1 fruit fly cellular context compared by ENCODE assay signal in the genomic region with DNA sequence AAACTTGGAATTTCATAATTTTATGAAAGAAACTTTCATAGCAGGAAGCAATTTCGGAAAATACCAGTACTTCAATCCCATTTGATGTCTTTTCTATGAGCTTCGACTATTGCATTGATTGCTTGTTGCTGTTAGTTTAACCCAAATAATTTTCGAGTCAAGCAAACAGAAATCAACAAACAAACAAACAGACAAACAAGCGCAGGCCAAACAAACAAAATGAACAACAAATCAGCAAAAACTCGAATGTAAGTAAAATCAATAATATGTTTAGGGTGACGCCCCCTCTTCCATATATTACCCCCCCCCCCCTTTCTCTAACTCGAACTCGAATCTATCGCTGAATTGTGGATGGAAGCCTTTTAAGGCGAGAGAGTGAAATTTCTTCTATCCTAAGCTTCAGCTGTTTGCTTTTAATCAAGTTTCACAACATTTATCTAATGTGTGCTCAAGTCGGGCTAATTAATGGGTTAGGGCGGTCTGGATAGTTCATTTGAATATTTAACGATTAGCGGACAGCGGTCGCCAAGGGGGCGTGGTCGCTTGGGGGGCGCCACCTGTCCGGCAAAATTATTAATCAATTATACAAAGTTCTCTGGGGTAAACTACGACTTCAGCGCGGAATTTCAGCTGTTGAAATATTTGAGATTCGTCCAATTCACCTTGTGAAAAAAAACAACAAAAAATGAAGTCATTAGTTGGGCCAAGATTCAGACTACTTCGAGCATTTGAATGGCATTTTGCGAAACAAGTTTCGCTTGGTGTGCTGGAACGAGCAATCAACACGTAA.
TF ChIP-seq lines count a peak whose summit lies in the region.

No protein-coding gene starts in this region.

TF ChIP-seq in whole organism, embryonic, 481 proteins besides CTCF, POLR2A, EP300 and RAD21 (continued from another document and continues in another):
- peak; percentile 15 for TF ChIP-seq NfI (GFP tag; optimal IDR thresholded peaks at IDR 0.05; lab: Kevin White, UChicago)
- no peak for TF ChIP-seq Deaf1 (tag; optimal IDR thresholded peaks at IDR 0.05; lab: Kevin White, UChicago)
- no peak for TF ChIP-seq CG32532 (GFP tag; IDR thresholded peaks at IDR 0.05; lab: Robert Waterston, UW)
- no peak for TF ChIP-seq row (GFP tag; IDR thresholded peaks at IDR 0.05; lab: Robert Waterston, UW)
- TF ChIP-seq MTF-1 (GFP tag; optimal IDR thresholded peaks at IDR 0.05; lab: Kevin White, UChicago; ENCODE audit: borderline replicate concordance) = peak; percentile 94
- TF ChIP-seq emc (GFP tag; optimal IDR thresholded peaks at IDR 0.05; lab: Kevin White, UChicago) = peak; percentile 26
- no peak for TF ChIP-seq CG6791 (GFP tag; IDR thresholded peaks at IDR 0.05; lab: Robert Waterston, UW; ENCODE audit: partially characterized antibody)
- TF ChIP-seq CG12769 (tag; optimal IDR thresholded peaks at IDR 0.05; lab: Kevin White, UChicago) = peak; percentile 41
- TF ChIP-seq pan (optimal IDR thresholded peaks at IDR 0.05; lab: Kevin White, UChicago) = no peak
- TF ChIP-seq pan (GFP tag; optimal IDR thresholded peaks at IDR 0.05 in 1 of 2, IDR thresholded peaks at IDR 0.05 in 1 of 2) = peak in 1 of 2 experiments; percentile 50
- TF ChIP-seq dpn (GFP tag; optimal IDR thresholded peaks at IDR 0.05; lab: Kevin White, UChicago) = peak in 1 of 2 experiments; percentile 21
- no peak for TF ChIP-seq fu2 (GFP tag; optimal IDR thresholded peaks at IDR 0.05; lab: Kevin White, UChicago)
- TF ChIP-seq CG12219 (GFP tag; optimal IDR thresholded peaks at IDR 0.05; lab: Kevin White, UChicago) = peak; percentile 73
- TF ChIP-seq Xbp1 (GFP tag; optimal IDR thresholded peaks at IDR 0.05; lab: Kevin White, UChicago) = peak; percentile 10
- TF ChIP-seq tup (GFP tag; optimal IDR thresholded peaks at IDR 0.05; lab: Kevin White, UChicago) = peak; percentile 73
- TF ChIP-seq br (optimal IDR thresholded peaks at IDR 0.05; lab: Kevin White, UChicago) = no peak
- TF ChIP-seq eyg (GFP tag; optimal IDR thresholded peaks at IDR 0.05; lab: Kevin White, UChicago) = peak; percentile 53
- TF ChIP-seq trem (tag; optimal IDR thresholded peaks at IDR 0.05; lab: Kevin White, UChicago) = peak; percentile 67
- peak; percentile 75 for TF ChIP-seq CG11723 (GFP tag; optimal IDR thresholded peaks at IDR 0.05; lab: Kevin White, UChicago)
- peak; percentile 78 for TF ChIP-seq dmrt99B (tag; optimal IDR thresholded peaks at IDR 0.05; lab: Kevin White, UChicago)
- TF ChIP-seq hth (optimal IDR thresholded peaks at IDR 0.05; lab: Kevin White, UChicago) = no peak
- TF ChIP-seq Mad (GFP tag; optimal IDR thresholded peaks at IDR 0.05; lab: Kevin White, UChicago) = peak; percentile 9
- TF ChIP-seq so (GFP tag; IDR thresholded peaks at IDR 0.05; lab: Robert Waterston, UW) = peak; percentile 67; the same call in 2 of the 3 replicates
- TF ChIP-seq Sry-δ (GFP tag; optimal IDR thresholded peaks at IDR 0.05; lab: Kevin White, UChicago) = peak; percentile 30
- no peak for TF ChIP-seq schlank (tag; optimal IDR thresholded peaks at IDR 0.05; lab: Kevin White, UChicago)
- peak; percentile 57 for TF ChIP-seq Nf-YA (GFP tag; IDR thresholded peaks at IDR 0.05; lab: Robert Waterston, UW)
- peak; percentile 56 for TF ChIP-seq CG7839 (tag; optimal IDR thresholded peaks at IDR 0.05; lab: Kevin White, UChicago)
- peak; percentile 8; the same call in 1 of the 2 replicates for TF ChIP-seq Ada2b (GFP tag; IDR thresholded peaks at IDR 0.05; lab: Robert Waterston, UW)
- TF ChIP-seq Usf (GFP tag; optimal IDR thresholded peaks at IDR 0.05; lab: Kevin White, UChicago) = no peak
- TF ChIP-seq CG4617 (GFP tag; optimal IDR thresholded peaks at IDR 0.05; lab: Kevin White, UChicago; ENCODE audit: borderline replicate concordance) = peak; percentile 20
- TF ChIP-seq Fer1 (GFP tag; optimal IDR thresholded peaks at IDR 0.05; lab: Kevin White, UChicago) = peak; percentile 58
- no peak for TF ChIP-seq CG10321 (GFP tag; IDR thresholded peaks at IDR 0.05; lab: Robert Waterston, UW)
- TF ChIP-seq CG3065 (GFP tag; optimal IDR thresholded peaks at IDR 0.05; lab: Kevin White, UChicago) = peak; percentile 52
- peak; percentile 73 for TF ChIP-seq bcd (GFP tag; optimal IDR thresholded peaks at IDR 0.05; lab: Kevin White, UChicago)
- TF ChIP-seq CG30020 (tag; optimal IDR thresholded peaks at IDR 0.05; lab: Kevin White, UChicago) = no peak
- TF ChIP-seq CG4360 (GFP tag; IDR thresholded peaks at IDR 0.05; lab: Robert Waterston, UW) = peak; percentile 64
- TF ChIP-seq otp (GFP tag; IDR thresholded peaks at IDR 0.05; lab: Robert Waterston, UW) = peak; percentile 86
- TF ChIP-seq CG7745 (tag; optimal IDR thresholded peaks at IDR 0.05; lab: Kevin White, UChicago) = peak; percentile 48
- TF ChIP-seq lab (GFP tag; optimal IDR thresholded peaks at IDR 0.05; lab: Kevin White, UChicago) = peak; percentile 83
- TF ChIP-seq CG17385 (GFP tag; optimal IDR thresholded peaks at IDR 0.05; lab: Kevin White, UChicago) = peak; percentile 46
- no peak for TF ChIP-seq D (optimal IDR thresholded peaks at IDR 0.05; lab: Kevin White, UChicago)
- TF ChIP-seq D (GFP tag; optimal IDR thresholded peaks at IDR 0.05; lab: Kevin White, UChicago) = peak; percentile 85
- no peak for TF ChIP-seq aop (GFP tag; IDR thresholded peaks at IDR 0.05; lab: Robert Waterston, UW)
- TF ChIP-seq bbx (GFP tag; IDR thresholded peaks at IDR 0.05; lab: Robert Waterston, UW; ENCODE audit: partially characterized antibody) = no peak
- TF ChIP-seq CG1603 (tag; optimal IDR thresholded peaks at IDR 0.05; lab: Kevin White, UChicago) = peak; percentile 91
- no peak; the same call in 2 of the 3 replicates for TF ChIP-seq tgo (GFP tag; IDR thresholded peaks at IDR 0.05; lab: Robert Waterston, UW)
- TF ChIP-seq Chrac-16 (GFP tag; optimal IDR thresholded peaks at IDR 0.05; lab: Kevin White, UChicago) = no peak
- TF ChIP-seq CG31365 (tag; optimal IDR thresholded peaks at IDR 0.05; lab: Kevin White, UChicago) = peak; percentile 78
- no peak for TF ChIP-seq Opbp (GFP tag; IDR thresholded peaks at IDR 0.05; lab: Robert Waterston, UW; ENCODE audit: partially characterized antibody)
- peak; percentile 82 for TF ChIP-seq CG14710 (tag; optimal IDR thresholded peaks at IDR 0.05; lab: Kevin White, UChicago)
- no peak for TF ChIP-seq vfl (GFP tag; optimal IDR thresholded peaks at IDR 0.05; lab: Kevin White, UChicago)
- peak; percentile 91 for TF ChIP-seq CG12071 (GFP tag; optimal IDR thresholded peaks at IDR 0.05; lab: Kevin White, UChicago)
- TF ChIP-seq CG9932 (GFP tag; IDR thresholded peaks at IDR 0.05; lab: Robert Waterston, UW) = no peak
- TF ChIP-seq CG8388 (GFP tag; optimal IDR thresholded peaks at IDR 0.05; lab: Kevin White, UChicago) = peak; percentile 60
- no peak for TF ChIP-seq Nf-YC (tag; optimal IDR thresholded peaks at IDR 0.05; lab: Kevin White, UChicago)
- peak; percentile 39 for TF ChIP-seq CG1602 (GFP tag; optimal IDR thresholded peaks at IDR 0.05; lab: Kevin White, UChicago)
- peak; percentile 44 for TF ChIP-seq tin (GFP tag; optimal IDR thresholded peaks at IDR 0.05; lab: Kevin White, UChicago)
- peak; percentile 69 for TF ChIP-seq sim (GFP tag; IDR thresholded peaks at IDR 0.05; lab: Robert Waterston, UW)
- TF ChIP-seq CG32767 (GFP tag; IDR thresholded peaks at IDR 0.05; lab: Robert Waterston, UW) = peak; percentile 55; the same call in 1 of the 2 replicates
- no peak for TF ChIP-seq vnd (GFP tag; IDR thresholded peaks at IDR 0.05; lab: Robert Waterston, UW; ENCODE audit: partially characterized antibody)
- no peak for TF ChIP-seq dm (GFP tag; optimal IDR thresholded peaks at IDR 0.05; lab: Kevin White, UChicago)
- peak; percentile 48 for TF ChIP-seq Meics (GFP tag; optimal IDR thresholded peaks at IDR 0.05; lab: Kevin White, UChicago)
- no peak for TF ChIP-seq Bteb2 (GFP tag; optimal IDR thresholded peaks at IDR 0.05; lab: Kevin White, UChicago)
- peak; percentile 45 for TF ChIP-seq CG15514 (GFP tag; optimal IDR thresholded peaks at IDR 0.05; lab: Kevin White, UChicago)
- TF ChIP-seq CG4820 (GFP tag; optimal IDR thresholded peaks at IDR 0.05; lab: Kevin White, UChicago) = peak; percentile 58
- TF ChIP-seq Lim3 (GFP tag; IDR thresholded peaks at IDR 0.05; lab: Robert Waterston, UW) = no peak
- peak; percentile 17 for TF ChIP-seq CG15269 (tag; optimal IDR thresholded peaks at IDR 0.05; lab: Kevin White, UChicago)
- peak; percentile 75 for TF ChIP-seq org-1 (GFP tag; optimal IDR thresholded peaks at IDR 0.05; lab: Kevin White, UChicago)
- TF ChIP-seq chm (GFP tag; IDR thresholded peaks at IDR 0.05; lab: Robert Waterston, UW) = peak; percentile 58; the same call in 1 of the 2 replicates
- TF ChIP-seq bsh (GFP tag; optimal IDR thresholded peaks at IDR 0.05; lab: Kevin White, UChicago) = peak in 1 of 2 experiments; percentile 88
- TF ChIP-seq trh (GFP tag; optimal IDR thresholded peaks at IDR 0.05; lab: Kevin White, UChicago) = peak; percentile 34
- TF ChIP-seq CG17186 (GFP tag; optimal IDR thresholded peaks at IDR 0.05; lab: Kevin White, UChicago) = peak; percentile 76
- no peak for TF ChIP-seq insv (GFP tag; optimal IDR thresholded peaks at IDR 0.05; lab: Kevin White, UChicago)
- peak; percentile 94 for TF ChIP-seq Med (GFP tag; lab: Kevin White, UChicago)
- TF ChIP-seq crol (GFP tag; IDR thresholded peaks at IDR 0.05; lab: Robert Waterston, UW) = peak; percentile 63
- TF ChIP-seq Mes4 (GFP tag; optimal IDR thresholded peaks at IDR 0.05; lab: Kevin White, UChicago) = peak; percentile 73
- peak; percentile 64; the same call in 1 of the 2 replicates for TF ChIP-seq HLH3B (GFP tag; IDR thresholded peaks at IDR 0.05; lab: Robert Waterston, UW)
- TF ChIP-seq CG7928 (GFP tag; optimal IDR thresholded peaks at IDR 0.05; lab: Kevin White, UChicago) = peak; percentile 20
- TF ChIP-seq CG10543 (GFP tag; optimal IDR thresholded peaks at IDR 0.05; lab: Kevin White, UChicago) = peak; percentile 9
- peak; percentile 7 for TF ChIP-seq fd3F (GFP tag; optimal IDR thresholded peaks at IDR 0.05; lab: Kevin White, UChicago)
- no peak for TF ChIP-seq ttk (GFP tag; IDR thresholded peaks at IDR 0.05; lab: Robert Waterston, UW)
- TF ChIP-seq CG7372 (GFP tag; IDR thresholded peaks at IDR 0.05; lab: Robert Waterston, UW) = no peak
- TF ChIP-seq sd (tag; optimal IDR thresholded peaks at IDR 0.05; lab: Kevin White, UChicago) = peak; percentile 93
- TF ChIP-seq CG6272 (GFP tag; IDR thresholded peaks at IDR 0.05; lab: Robert Waterston, UW) = no peak
- TF ChIP-seq BtbVII (GFP tag; optimal IDR thresholded peaks at IDR 0.05; lab: Kevin White, UChicago) = peak; percentile 75
- TF ChIP-seq ftz-f1 (GFP tag; optimal IDR thresholded peaks at IDR 0.05; lab: Kevin White, UChicago) = no peak
- TF ChIP-seq CG15073 (GFP tag; optimal IDR thresholded peaks at IDR 0.05; lab: Kevin White, UChicago) = no peak
- TF ChIP-seq croc (GFP tag; conservative IDR thresholded peaks at IDR 0.05; lab: Robert Waterston, UW) = 0 out of 3 replicates have a peak, but pooled peaks have one; percentile 17
- TF ChIP-seq Nf-YB (GFP tag; optimal IDR thresholded peaks at IDR 0.05; lab: Kevin White, UChicago) = peak; percentile 51
- TF ChIP-seq CHES-1-like (GFP tag; optimal IDR thresholded peaks at IDR 0.05; lab: Kevin White, UChicago) = peak; percentile 47
- TF ChIP-seq zfh1 (GFP tag; IDR thresholded peaks at IDR 0.05; lab: Robert Waterston, UW) = peak; percentile 80
- TF ChIP-seq CG11696 (GFP tag; IDR thresholded peaks at IDR 0.05; lab: Robert Waterston, UW) = peak; percentile 17; the same call in 1 of the 2 replicates
- no peak for TF ChIP-seq CG13287 (GFP tag; IDR thresholded peaks at IDR 0.05; lab: Robert Waterston, UW; ENCODE audit: partially characterized antibody)
- TF ChIP-seq onecut (GFP tag; IDR thresholded peaks at IDR 0.05; lab: Robert Waterston, UW) = peak; percentile 68
- peak; percentile 71 for TF ChIP-seq CG4328 (GFP tag; optimal IDR thresholded peaks at IDR 0.05; lab: Kevin White, UChicago)
- peak; percentile 79 for TF ChIP-seq Camta (GFP tag; optimal IDR thresholded peaks at IDR 0.05; lab: Kevin White, UChicago)
- TF ChIP-seq dmrt11E (tag; optimal IDR thresholded peaks at IDR 0.05; lab: Kevin White, UChicago) = peak; percentile 85
- peak; percentile 29; the same call in 1 of the 2 replicates for TF ChIP-seq CG6689 (GFP tag; IDR thresholded peaks at IDR 0.05; lab: Robert Waterston, UW)
- peak; percentile 49 for TF ChIP-seq exex (tag; optimal IDR thresholded peaks at IDR 0.05; lab: Kevin White, UChicago)
- TF ChIP-seq en (GFP tag; optimal IDR thresholded peaks at IDR 0.05; lab: Kevin White, UChicago) = peak; percentile 22
- no peak; the same call in 1 of the 2 replicates for TF ChIP-seq CG10366 (GFP tag; IDR thresholded peaks at IDR 0.05; lab: Robert Waterston, UW)
- peak; percentile 51 for TF ChIP-seq CG14965 (GFP tag; optimal IDR thresholded peaks at IDR 0.05; lab: Kevin White, UChicago; ENCODE audit: borderline replicate concordance)
- TF ChIP-seq gce (GFP tag; IDR thresholded peaks at IDR 0.05; lab: Robert Waterston, UW) = peak; percentile 81; the same call in 2 of the 3 replicates
- peak; percentile 53 for TF ChIP-seq CG17912 (GFP tag; optimal IDR thresholded peaks at IDR 0.05; lab: Kevin White, UChicago)
- TF ChIP-seq Asciz (GFP tag; optimal IDR thresholded peaks at IDR 0.05; lab: Kevin White, UChicago) = peak; percentile 97
- TF ChIP-seq CG14014 (GFP tag; IDR thresholded peaks at IDR 0.05; lab: Robert Waterston, UW) = peak; percentile 64; the same call in 1 of the 2 replicates
- peak; percentile 79 for TF ChIP-seq CG9727 (GFP tag; optimal IDR thresholded peaks at IDR 0.05; lab: Kevin White, UChicago)
- no peak for TF ChIP-seq CG14667 (GFP tag; IDR thresholded peaks at IDR 0.05; lab: Robert Waterston, UW)
- peak; percentile 78 for TF ChIP-seq salm (tag; optimal IDR thresholded peaks at IDR 0.05; lab: Kevin White, UChicago)
- peak; percentile 57 for TF ChIP-seq CG6654 (GFP tag; optimal IDR thresholded peaks at IDR 0.05; lab: Kevin White, UChicago)
- TF ChIP-seq CG34422 (GFP tag; IDR thresholded peaks at IDR 0.05; lab: Robert Waterston, UW) = no peak
- TF ChIP-seq cad (GFP tag; optimal IDR thresholded peaks at IDR 0.05; lab: Kevin White, UChicago) = no peak
- TF ChIP-seq CG12236 (GFP tag; optimal IDR thresholded peaks at IDR 0.05; lab: Kevin White, UChicago) = peak; percentile 82
- peak; percentile 71 for TF ChIP-seq grn (GFP tag; optimal IDR thresholded peaks at IDR 0.05; lab: Kevin White, UChicago)
- TF ChIP-seq stwl (tag; optimal IDR thresholded peaks at IDR 0.05; lab: Kevin White, UChicago) = peak; percentile 52
- peak; percentile 45 for TF ChIP-seq tio (GFP tag; optimal IDR thresholded peaks at IDR 0.05; lab: Kevin White, UChicago)
- peak in 1 of 3 experiments; percentile 68 for TF ChIP-seq lola (GFP tag; optimal IDR thresholded peaks at IDR 0.05; lab: Kevin White, UChicago)
- TF ChIP-seq Dll (GFP tag; IDR thresholded peaks at IDR 0.05; lab: Robert Waterston, UW; ENCODE audit: partially characterized antibody) = no peak
- no peak for TF ChIP-seq ash1 (GFP tag; optimal IDR thresholded peaks at IDR 0.05; lab: Kevin White, UChicago)
